Worm (Caenorhabditis elegans): ENCODE measurements around the gene C01G10.7.
A peak's percentile ranks its signal among the peaks of the same experiment; 100 is the strongest.

The C01G10.7 gene

DNA sequence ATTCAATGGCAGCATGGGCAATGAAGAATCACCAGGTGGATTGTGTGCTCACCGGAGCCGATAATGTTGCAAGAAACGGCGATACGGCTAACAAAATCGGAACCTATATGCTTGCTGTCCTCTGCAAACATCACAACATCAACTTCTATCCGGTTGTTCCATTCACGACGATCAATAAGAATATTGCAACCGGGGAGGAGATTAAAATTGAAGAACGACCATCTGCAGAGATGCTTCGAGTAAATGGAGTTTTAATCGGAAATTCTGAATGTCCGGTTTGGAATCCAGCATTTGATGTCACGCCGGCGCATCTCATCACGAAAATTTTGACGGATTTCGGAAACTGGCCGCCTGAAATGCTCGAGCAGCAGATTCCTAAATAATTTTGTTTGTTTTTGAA is 1.9 kb upstream of the C01G10.7 start (continued):
- TF ChIP-seq Y53G8AR.9 (GFP tag; conservative IDR thresholded peaks at IDR 0.05): peak; percentile 55
- peak; percentile 68 for TF ChIP-seq ama-1 (optimal IDR thresholded peaks at IDR 0.05)
- peak in 1 of 2 experiments; percentile 80 for TF ChIP-seq ama-1 (GFP tag; optimal IDR thresholded peaks at IDR 0.05)
- no peak for TF ChIP-seq fkh-3 (tag; optimal IDR thresholded peaks at IDR 0.05)
- peak; percentile 27 for TF ChIP-seq lin-54 (GFP tag; optimal IDR thresholded peaks at IDR 0.05)
- no peak for TF ChIP-seq nhr-179 (tag; optimal IDR thresholded peaks at IDR 0.05)
- 0 out of 2 replicates have a peak, but pooled peaks have one; percentile 27 for TF ChIP-seq nfyb-1 (GFP tag; IDR thresholded peaks at IDR 0.05)
- peak; percentile 71 for TF ChIP-seq repo-1 (tag; optimal IDR thresholded peaks at IDR 0.05)
- TF ChIP-seq madf-6 (GFP tag; IDR thresholded peaks at IDR 0.05): peak; percentile 64
- TF ChIP-seq ceh-27 (GFP tag; optimal IDR thresholded peaks at IDR 0.05): no peak
- TF ChIP-seq sptf-2 (GFP tag; optimal IDR thresholded peaks at IDR 0.05): no peak
- no peak for TF ChIP-seq T26A5.8 (tag; optimal IDR thresholded peaks at IDR 0.05)
- TF ChIP-seq ZK185.1 (tag; optimal IDR thresholded peaks at IDR 0.05; ENCODE audit: poor library complexity, severe bottlenecking): peak; percentile 30
- peak; percentile 53 for TF ChIP-seq tbp1 (GFP tag; optimal IDR thresholded peaks at IDR 0.05)
- TF ChIP-seq hsf-1 (GFP tag; IDR thresholded peaks at IDR 0.05): peak; percentile 75
- peak; percentile 58 for TF ChIP-seq ekl-4 (GFP tag; IDR thresholded peaks at IDR 0.05)
- TF ChIP-seq tlf-1 (GFP tag; optimal IDR thresholded peaks at IDR 0.05): peak; percentile 55
- TF ChIP-seq nhr-80 (tag; optimal IDR thresholded peaks at IDR 0.05): no peak
- TF ChIP-seq madf-3 (GFP tag; IDR thresholded peaks at IDR 0.05): peak; percentile 58; the same call in 1 of the 2 replicates
- TF ChIP-seq ceh-58 (GFP tag; IDR thresholded peaks at IDR 0.05): no peak
- no peak for TF ChIP-seq nhr-27 (tag; optimal IDR thresholded peaks at IDR 0.05)
- peak; percentile 57 for TF ChIP-seq attf-6 (GFP tag; IDR thresholded peaks at IDR 0.05)
- no peak for TF ChIP-seq C06A6.2 (GFP tag; conservative IDR thresholded peaks at IDR 0.05)
- TF ChIP-seq die-1 (tag; optimal IDR thresholded peaks at IDR 0.05): peak; percentile 5
- no peak for TF ChIP-seq mes-4 (tag; optimal IDR thresholded peaks at IDR 0.05)
- TF ChIP-seq bed-2 (GFP tag; IDR thresholded peaks at IDR 0.05): no peak
- no peak for TF ChIP-seq lag-1 (GFP tag; IDR thresholded peaks at IDR 0.05)
- no peak for TF ChIP-seq rec-8 (tag; optimal IDR thresholded peaks at IDR 0.05)
- TF ChIP-seq ztf-18 (tag; optimal IDR thresholded peaks at IDR 0.05): no peak
- peak; percentile 9 for TF ChIP-seq ztf-26 (tag; optimal IDR thresholded peaks at IDR 0.05)
- TF ChIP-seq ztf-22 (GFP tag; optimal IDR thresholded peaks at IDR 0.05): peak; percentile 5
- TF ChIP-seq aptf-3 (GFP tag; IDR thresholded peaks at IDR 0.05): no peak
- no peak for TF ChIP-seq ceh-79 (tag; optimal IDR thresholded peaks at IDR 0.05)
- no peak for TF ChIP-seq lsy-27 (tag; optimal IDR thresholded peaks at IDR 0.05; ENCODE audit: borderline replicate concordance, insufficient read depth)
- peak; percentile 45 for TF ChIP-seq D2030.7 (GFP tag; IDR thresholded peaks at IDR 0.05)
- no peak for TF ChIP-seq F49E8.2 (tag; optimal IDR thresholded peaks at IDR 0.05; ENCODE audit: insufficient read depth)
- TF ChIP-seq F57C9.4 (tag; optimal IDR thresholded peaks at IDR 0.05): peak; percentile 4
- 0 out of 2 replicates have a peak, but pooled peaks have one; percentile 40 for TF ChIP-seq Y95B8A.8 (GFP tag; IDR thresholded peaks at IDR 0.05)
- no peak for TF ChIP-seq mel-28 (tag; optimal IDR thresholded peaks at IDR 0.05; ENCODE audit: borderline replicate concordance)

- TF ChIP-seq zfh-2 (GFP tag; conservative IDR thresholded peaks at IDR 0.05) (no peak), Y53G8AR.9 (GFP tag; conservative IDR thresholded peaks at IDR 0.05) (no peak), athp-1 (tag; optimal IDR thresholded peaks at IDR 0.05) (no peak), ztf-18 (tag; optimal IDR thresholded peaks at IDR 0.05) (no peak)
Observed at ce11 chrV:15087207-15087706, 1.7 kb downstream of the C01G10.7 start, which contains the start of the genes C01G10.15 and C01G10.6. TSS of gene C01G10.15 (minus strand) at chrV:15087307. TSS of gene C01G10.6 (plus strand) at chrV:15087656.

Data from whole organism, young adult.